Worm (Caenorhabditis elegans) whole organism, L2 larva: Measurements from ENCODE around the gene nhr-37.

Experiments
- F13H6.1 ChIP-seq: sonication (generic microtip); optimal IDR thresholded peaks from 2 replicates; lab custom pipeline; 2016; ENCODE audit warnings: missing genetic modification characterization, missing compliant biosample characterization
- ZK546.5 ChIP-seq: sonication (generic microtip); optimal IDR thresholded peaks from 2 replicates; lab custom pipeline; 2017; ENCODE audit warnings: missing biosample characterization, missing genetic modification characterization
- alr-1 ChIP-seq: fragments of 150-350 bp; optimal IDR thresholded peaks from 2 replicates; lab custom pipeline; 2014; ENCODE audit warnings: missing biosample characterization, missing genetic modification characterization
- blmp-1 ChIP-seq: sonication (generic microtip); optimal IDR thresholded peaks from 2 replicates; lab custom pipeline; 2017; ENCODE audit warnings: missing genetic modification characterization, mild to moderate bottlenecking, missing compliant biosample characterization, antibody characterized with exemption, moderate library complexity; ENCODE audit not compliant: insufficient read depth
- ceh-16 ChIP-seq: fragments of 150-350 bp; optimal IDR thresholded peaks from 2 replicates; lab custom pipeline; 2014; ENCODE audit warnings: missing biosample characterization, missing genetic modification characterization
- crh-2 ChIP-seq: sonication (generic microtip); optimal IDR thresholded peaks from 2 replicates; lab custom pipeline; 2017; ENCODE audit warnings: missing biosample characterization, missing genetic modification characterization
- egl-27 ChIP-seq: sonication (generic microtip); optimal IDR thresholded peaks from 3 replicates; lab custom pipeline; 2017; ENCODE audit warnings: missing biosample characterization, missing genetic modification reagents, missing genetic modification characterization
- elt-1 ChIP-seq: fragments of 150-350 bp; optimal IDR thresholded peaks from 2 replicates; lab custom pipeline; 2014; ENCODE audit warnings: missing biosample characterization, missing genetic modification characterization
- fos-1 ChIP-seq: fragments of 150-350 bp; optimal IDR thresholded peaks from 2 replicates; lab custom pipeline; 2014; ENCODE audit warnings: missing biosample characterization, missing genetic modification characterization
- gmeb-1 ChIP-seq: fragments of 150-350 bp; optimal IDR thresholded peaks from 2 replicates; lab custom pipeline; 2014; ENCODE audit warnings: missing biosample characterization, missing genetic modification characterization
- lin-11 ChIP-seq: fragments of 150-350 bp; sonication (generic microtip); optimal IDR thresholded peaks from 2 replicates; lab custom pipeline; 2014; ENCODE audit warnings: missing biosample characterization, missing genetic modification characterization, inconsistent platforms, mixed read lengths
- lin-39 ChIP-seq: fragments of 150-350 bp; optimal IDR thresholded peaks from 2 replicates; lab custom pipeline; 2014; ENCODE audit warnings: missing biosample characterization, missing genetic modification reagents, missing genetic modification characterization
- mab-5 ChIP-seq: fragments of 150-350 bp; optimal IDR thresholded peaks from 2 replicates; lab custom pipeline; 2014; ENCODE audit warnings: missing biosample characterization, missing genetic modification characterization
- mbf-1 ChIP-seq: sonication (generic microtip); optimal IDR thresholded peaks from 2 replicates; lab custom pipeline; 2017; ENCODE audit warnings: missing biosample characterization, missing genetic modification characterization
- mdl-1 ChIP-seq, 2 experiments: fragments of 150-350 bp in 1 of 2; sonication (generic microtip) in 1 of 2; optimal IDR thresholded peaks; 2 replicates each; lab custom pipeline; 2017; ENCODE audit warnings: missing biosample characterization in 2 of 2, missing genetic modification characterization in 2 of 2
- nhr-10 ChIP-seq: sonication (generic microtip); optimal IDR thresholded peaks from 2 replicates; lab custom pipeline; 2017; ENCODE audit warnings: missing biosample characterization, missing genetic modification characterization
- nhr-11 ChIP-seq: fragments of 150-350 bp; optimal IDR thresholded peaks from 2 replicates; lab custom pipeline; 2014; ENCODE audit warnings: missing biosample characterization, missing genetic modification characterization
- nhr-12 ChIP-seq: fragments of 150-350 bp; optimal IDR thresholded peaks from 2 replicates; lab custom pipeline; 2014; ENCODE audit warnings: missing biosample characterization, missing genetic modification characterization
- nhr-129 ChIP-seq: fragments of 150-350 bp; optimal IDR thresholded peaks from 2 replicates; lab custom pipeline; 2014; ENCODE audit warnings: missing biosample characterization, missing genetic modification characterization
- nhr-21 ChIP-seq: fragments of 150-350 bp; optimal IDR thresholded peaks from 2 replicates; lab custom pipeline; 2014; ENCODE audit warnings: missing biosample characterization, missing genetic modification characterization
- nhr-23 ChIP-seq: fragments of 150-350 bp; optimal IDR thresholded peaks from 2 replicates; lab custom pipeline; 2014; ENCODE audit warnings: missing biosample characterization, missing genetic modification reagents, missing genetic modification characterization
- nhr-237 ChIP-seq: fragments of 150-350 bp; optimal IDR thresholded peaks from 2 replicates; lab custom pipeline; 2014; ENCODE audit warnings: missing biosample characterization, missing genetic modification characterization
- nhr-25 ChIP-seq: fragments of 150-350 bp; sonication (generic microtip); optimal IDR thresholded peaks from 3 replicates; lab custom pipeline; 2014; ENCODE audit warnings: missing biosample characterization, missing genetic modification characterization
- nhr-6 ChIP-seq: fragments of 150-350 bp; optimal IDR thresholded peaks from 2 replicates; lab custom pipeline; 2014; ENCODE audit warnings: missing biosample characterization, missing genetic modification characterization
- nhr-77 ChIP-seq: fragments of 150-350 bp; optimal IDR thresholded peaks from 2 replicates; lab custom pipeline; 2014; ENCODE audit warnings: missing biosample characterization, missing genetic modification characterization
- skn-1 ChIP-seq: sonication (generic microtip); optimal IDR thresholded peaks from 2 replicates; lab custom pipeline; 2017; ENCODE audit warnings: missing biosample characterization, missing genetic modification characterization
- sma-3 ChIP-seq: sonication (generic microtip); optimal IDR thresholded peaks from 2 replicates; lab custom pipeline; 2016; ENCODE audit warnings: missing genetic modification reagents, missing genetic modification characterization, missing compliant biosample characterization
- sma-9 ChIP-seq, 2 experiments: fragments of 150-350 bp in 1 of 2; sonication (generic microtip) in 1 of 2; optimal IDR thresholded peaks; 2 replicates each; lab custom pipeline; 2014 to 2016; ENCODE audit warnings: missing genetic modification characterization in 2 of 2, mild to moderate bottlenecking in 1 of 2, missing biosample characterization in 1 of 2, missing compliant biosample characterization in 1 of 2, missing genetic modification reagents in 1 of 2, moderate library complexity in 1 of 2
- snpc-4 ChIP-seq: fragments of 150-350 bp; optimal IDR thresholded peaks from 2 replicates; lab custom pipeline; 2014; ENCODE audit warnings: missing biosample characterization, missing genetic modification characterization
- unc-39 ChIP-seq: fragments of 150-350 bp; optimal IDR thresholded peaks from 2 replicates; lab custom pipeline; 2014; ENCODE audit warnings: missing biosample characterization, missing genetic modification characterization
- unc-55 ChIP-seq: fragments of 150-350 bp; sonication (generic microtip); optimal IDR thresholded peaks from 3 replicates; lab custom pipeline; 2014; ENCODE audit warnings: missing biosample characterization, missing genetic modification reagents, missing genetic modification characterization
- unc-62 ChIP-seq: fragments of 150-350 bp; optimal IDR thresholded peaks from 2 replicates; lab custom pipeline; 2014; ENCODE audit warnings: missing biosample characterization, missing genetic modification reagents, missing genetic modification characterization
- zag-1 ChIP-seq: fragments of 150-350 bp; optimal IDR thresholded peaks from 2 replicates; lab custom pipeline; 2014; ENCODE audit warnings: missing biosample characterization, missing genetic modification characterization
- ztf-1 ChIP-seq: fragments of 200-800 bp; sonication (Bioruptor generic); conservative IDR thresholded peaks from 2 replicates; pipeline ENCODE4 v1.3.6; 2022; ENCODE audit warnings: missing genetic modification characterization, missing compliant biosample characterization
- ztf-11 ChIP-seq: sonication (generic microtip); optimal IDR thresholded peaks from 2 replicates; lab custom pipeline; 2017; ENCODE audit warnings: missing biosample characterization, missing genetic modification characterization

nhr-37 gene

ce11 chrV:6661658-6662057, 39.7 kb downstream of the nhr-37 start (continued):
- TF ChIP-seq unc-39 (no peak), nhr-237 (tag; lab: Kevin White, UChicago) (no peak), nhr-129 (tag; lab: Kevin White, UChicago) (no peak), ztf-11 (tag; lab: Kevin White, UChicago) (no peak), lin-39 (tag; lab: Kevin White, UChicago) (no peak), zag-1 (tag; lab: Kevin White, UChicago) (no peak), mdl-1 (tag; optimal IDR thresholded peaks at IDR 0.05; lab: Kevin White, UChicago) (no peak), unc-55 (peak; percentile 39), nhr-12 (tag; lab: Kevin White, UChicago) (no peak)

- TF ChIP-seq skn-1 (tag; lab: Kevin White, UChicago) = no peak
- TF ChIP-seq nhr-25 = no peak
- TF ChIP-seq ZK546.5 = no peak
- no peak for TF ChIP-seq mbf-1
- TF ChIP-seq, all 48 proteins: peak for 0
These were observed 40.5 kb downstream of the nhr-37 start for ce11 chrV:6662505-6662904.

- TF ChIP-seq fos-1 (peak; percentile 31), sma-9 (GFP tag; optimal IDR thresholded peaks at IDR 0.05; lab: Kevin White, UChicago) (peak; percentile 82), sma-9 (tag; optimal IDR thresholded peaks at IDR 0.05; lab: Kevin White, UChicago) (no peak), ztf-1 (GFP tag; lab: Robert Waterston, UW) (no peak), mdl-1 (tag; optimal IDR thresholded peaks at IDR 0.05; lab: Kevin White, UChicago) (no peak)
These were observed 43.8 kb downstream of the nhr-37 start, which contains the start of gene pmp-5 for ce11 chrV:6665751-6666150. TSS of gene pmp-5 (minus strand) at chrV:6665813.

- TF ChIP-seq ztf-11 (tag; lab: Kevin White, UChicago) (no peak), ceh-16 (tag; lab: Kevin White, UChicago) (no peak), fos-1 (peak; percentile 23), ZK546.5 (no peak), crh-2 (tag; lab: Kevin White, UChicago) (no peak), sma-9 (GFP tag; optimal IDR thresholded peaks at IDR 0.05; lab: Kevin White, UChicago) (peak; percentile 40), sma-9 (tag; optimal IDR thresholded peaks at IDR 0.05; lab: Kevin White, UChicago) (no peak)
These were observed 44.6 kb downstream of the nhr-37 start for ce11 chrV:6666557-6666956.

ce11 chrV:6668741-6669140, 46.7 kb downstream of the nhr-37 start, which contains the start of gene str-180:
TSS of gene str-180 (minus strand) at chrV:6668841.
- no peak for TF ChIP-seq mdl-1 (tag; optimal IDR thresholded peaks at IDR 0.05; lab: Kevin White, UChicago)
- no peak for TF ChIP-seq skn-1 (tag; lab: Kevin White, UChicago)
- no peak for TF ChIP-seq F13H6.1 (tag; lab: Kevin White, UChicago)
- no peak for TF ChIP-seq sma-3 (GFP tag; lab: Kevin White, UChicago)
- TF ChIP-seq ZK546.5 = no peak
- no peak for TF ChIP-seq gmeb-1 (tag; lab: Kevin White, UChicago)
- TF ChIP-seq crh-2 (tag; lab: Kevin White, UChicago) = no peak
- TF ChIP-seq alr-1 (tag; lab: Kevin White, UChicago) = no peak
- TF ChIP-seq unc-62 = no peak
- TF ChIP-seq mab-5 (tag; lab: Kevin White, UChicago) = no peak
- TF ChIP-seq snpc-4 = no peak
- TF ChIP-seq lin-11 (tag; lab: Kevin White, UChicago) = no peak
- TF ChIP-seq nhr-10 (tag; lab: Kevin White, UChicago) = no peak
- no peak for TF ChIP-seq nhr-6 (tag; lab: Kevin White, UChicago)
- no peak for TF ChIP-seq nhr-21 (tag; lab: Kevin White, UChicago)
- no peak for TF ChIP-seq nhr-25
- TF ChIP-seq unc-55 = no peak

ce11 chrV:6669520-6669919, 47.5 kb downstream of the nhr-37 start, which contains the start of gene cest-28:
TSS of gene cest-28 (plus strand) at chrV:6669820.
- TF ChIP-seq mdl-1 (tag; optimal IDR thresholded peaks at IDR 0.05; lab: Kevin White, UChicago) (no peak), nhr-11 (no peak), egl-27 (tag; lab: Kevin White, UChicago) (no peak)

ce11 chrV:6673967-6674366, 52.0 kb downstream of the nhr-37 start, which contains the start of gene cest-31:
TSS of gene cest-31 (plus strand) at chrV:6674267.
- TF ChIP-seq mab-5 (tag; lab: Kevin White, UChicago) (no peak), mdl-1 (tag; optimal IDR thresholded peaks at IDR 0.05; lab: Kevin White, UChicago) (no peak), nhr-77 (tag; lab: Kevin White, UChicago) (no peak), nhr-10 (tag; lab: Kevin White, UChicago) (no peak), ztf-11 (tag; lab: Kevin White, UChicago) (no peak), nhr-11 (no peak), nhr-21 (tag; lab: Kevin White, UChicago) (no peak), elt-1 (tag; lab: Kevin White, UChicago) (no peak), nhr-12 (tag; lab: Kevin White, UChicago) (no peak), blmp-1 (tag; lab: Kevin White, UChicago) (no peak), F13H6.1 (tag; lab: Kevin White, UChicago) (no peak), nhr-23 (tag; lab: Kevin White, UChicago) (no peak), unc-39 (no peak), snpc-4 (no peak)
